Worm (Caenorhabditis elegans) whole organism, L2 larva: Measurements from ENCODE around the gene Y39D8A.1.

Source experiments
- R02D3.7 ChIP-seq: fragments of 150-350 bp; optimal IDR thresholded peaks from 2 replicates; lab custom pipeline; 2014; ENCODE audit warnings: missing biosample characterization, missing genetic modification characterization
- elt-1 ChIP-seq: fragments of 150-350 bp; optimal IDR thresholded peaks from 2 replicates; lab custom pipeline; 2014; ENCODE audit warnings: missing biosample characterization, missing genetic modification characterization
- elt-3 ChIP-seq: sonication (generic microtip); optimal IDR thresholded peaks from 2 replicates; lab custom pipeline; 2017; ENCODE audit warnings: missing biosample characterization, missing genetic modification characterization
- lin-13 ChIP-seq: fragments of 150-350 bp; optimal IDR thresholded peaks from 2 replicates; lab custom pipeline; 2014; ENCODE audit warnings: missing biosample characterization, missing genetic modification reagents, missing genetic modification characterization
- mdl-1 ChIP-seq, 2 experiments: fragments of 150-350 bp in 1 of 2; sonication (generic microtip) in 1 of 2; optimal IDR thresholded peaks; 2 replicates each; lab custom pipeline; 2017; ENCODE audit warnings: missing biosample characterization in 2 of 2, missing genetic modification characterization in 2 of 2
- nhr-12 ChIP-seq: fragments of 150-350 bp; optimal IDR thresholded peaks from 2 replicates; lab custom pipeline; 2014; ENCODE audit warnings: missing biosample characterization, missing genetic modification characterization
- nhr-237 ChIP-seq: fragments of 150-350 bp; optimal IDR thresholded peaks from 2 replicates; lab custom pipeline; 2014; ENCODE audit warnings: missing biosample characterization, missing genetic modification characterization
- nhr-77 ChIP-seq: fragments of 150-350 bp; optimal IDR thresholded peaks from 2 replicates; lab custom pipeline; 2014; ENCODE audit warnings: missing biosample characterization, missing genetic modification characterization
- skn-1 ChIP-seq: sonication (generic microtip); optimal IDR thresholded peaks from 2 replicates; lab custom pipeline; 2017; ENCODE audit warnings: missing biosample characterization, missing genetic modification characterization
- ztf-11 ChIP-seq: sonication (generic microtip); optimal IDR thresholded peaks from 2 replicates; lab custom pipeline; 2017; ENCODE audit warnings: missing biosample characterization, missing genetic modification characterization
- ztf-4 ChIP-seq: fragments of 150-350 bp; optimal IDR thresholded peaks from 2 replicates; lab custom pipeline; 2014; ENCODE audit warnings: missing biosample characterization, missing genetic modification characterization

ce11 chrV:396309-396708, 22.2 kb upstream of the Y39D8A.1 start, which contains the start of gene nhr-253:
- TF ChIP-seq ztf-4 (tag; lab: Kevin White, UChicago), result no peak
- no peak for TF ChIP-seq mdl-1 (tag; optimal IDR thresholded peaks at IDR 0.05; lab: Kevin White, UChicago)
- TF ChIP-seq lin-13 (GFP tag; lab: Kevin White, UChicago), result no peak
- no peak for TF ChIP-seq nhr-237 (tag; lab: Kevin White, UChicago)
- no peak for TF ChIP-seq skn-1 (tag; lab: Kevin White, UChicago)
- no peak for TF ChIP-seq R02D3.7
- TF ChIP-seq nhr-12, result no peak
- no peak for TF ChIP-seq nhr-77 (tag; lab: Kevin White, UChicago)
- no peak for TF ChIP-seq elt-3 (tag; lab: Kevin White, UChicago)
- TF ChIP-seq elt-1 (tag; lab: Kevin White, UChicago), result no peak
- TF ChIP-seq ztf-11, result no peak
